Fruit fly (Drosophila melanogaster): ENCODE measurements around the gene Ser12.

- TF ChIP-seq gl (tag; optimal IDR thresholded peaks at IDR 0.05) = no peak
- no peak for TF ChIP-seq Snoo (tag; optimal IDR thresholded peaks at IDR 0.05)
- no peak for TF ChIP-seq CG34367 (tag; optimal IDR thresholded peaks at IDR 0.05)
- TF ChIP-seq Pif1A (GFP tag; optimal IDR thresholded peaks at IDR 0.05) = no peak
- no peak for TF ChIP-seq rn (GFP tag; IDR thresholded peaks at IDR 0.05)
- no peak for TF ChIP-seq fd96Ca (GFP tag; IDR thresholded peaks at IDR 0.05)
- TF ChIP-seq CG14655 (GFP tag; optimal IDR thresholded peaks at IDR 0.05) = no peak
- TF ChIP-seq CG15710 (tag; optimal IDR thresholded peaks at IDR 0.05) = no peak
- TF ChIP-seq CG10348 (GFP tag; IDR thresholded peaks at IDR 0.05) = no peak
- TF ChIP-seq CG32121 (GFP tag; IDR thresholded peaks at IDR 0.05) = no peak
- no peak for TF ChIP-seq CG8301 (tag; optimal IDR thresholded peaks at IDR 0.05)
Measured at dm6 chr2L:2254950-2255349, 3.9 kb upstream of the Ser12 start, which contains the start of gene Send1.

Measured in whole organism, pupa.